Fruit fly (Drosophila melanogaster) whole organism, wandering third instar larva: ENCODE results near the gene Usp5.

Experiments
- dsf ChIP-seq: sonication (Bioruptor generic); optimal IDR thresholded peaks from 2 replicates; lab custom pipeline; 2016; ENCODE audit warnings: missing biosample characterization, missing genetic modification characterization, borderline replicate concordance
- rgr ChIP-seq: fragments of 200-800 bp; sonication (Bioruptor generic); optimal IDR thresholded peaks from 3 replicates; lab custom pipeline; 2016; ENCODE audit warnings: missing biosample characterization, mild to moderate bottlenecking, missing genetic modification characterization

DNA sequence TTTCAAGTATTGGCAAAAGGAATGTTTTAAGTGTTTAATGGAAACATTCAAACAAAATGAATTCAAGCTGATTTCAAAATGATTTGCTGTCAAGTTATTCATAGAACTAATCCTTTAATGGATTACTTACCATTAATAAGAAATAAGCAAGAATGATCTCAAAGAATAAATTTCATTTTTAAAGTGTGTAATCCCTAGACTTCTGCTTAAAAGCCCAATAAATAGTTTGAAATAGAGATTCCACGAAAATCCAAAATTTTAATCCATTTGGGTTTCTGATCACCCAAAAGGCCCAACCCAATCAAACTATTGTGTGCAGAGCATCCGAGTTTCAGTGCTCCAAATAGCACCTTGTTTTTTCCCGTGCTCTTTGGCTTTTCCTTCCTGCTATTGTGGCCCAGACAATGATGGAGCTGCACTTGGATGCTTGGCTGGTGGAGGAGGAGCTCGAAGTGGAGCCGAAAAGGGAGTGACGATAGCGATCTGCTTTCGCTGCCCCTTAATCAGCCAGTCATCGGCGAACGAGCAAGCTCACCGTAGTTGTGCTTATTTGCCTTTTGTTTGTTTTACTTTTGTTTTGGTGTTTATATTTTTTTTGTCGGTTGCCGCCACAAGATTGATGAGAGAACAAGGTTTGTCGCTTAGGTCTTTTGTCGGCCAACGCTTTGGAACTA, 38.6 kb downstream of the Usp5 start:
- TF ChIP-seq dsf (GFP tag; lab: Kevin White, UChicago) (no peak), rgr (no peak)
